Fruit fly (Drosophila melanogaster) whole organism, wandering third instar larva: ENCODE data around the gene PolrMT.

Experiments used
- CrebA ChIP-seq: fragments of 200-800 bp; sonication (Bioruptor generic); optimal IDR thresholded peaks from 2 replicates; lab custom pipeline; 2016; ENCODE audit warnings: missing biosample characterization, mild to moderate bottlenecking, missing genetic modification characterization, borderline replicate concordance
- Myc ChIP-seq: fragments of >200 bp; optimal IDR thresholded peaks from 2 replicates; lab custom pipeline; 2017
- Vsx2 ChIP-seq: fragments of 200-300, 225-300 bp; sonication (Bioruptor generic); optimal IDR thresholded peaks from 2 replicates; lab custom pipeline; 2018; ENCODE audit warnings: missing biosample characterization, missing genetic modification characterization; ENCODE audit not compliant: partially characterized antibody
- lola ChIP-seq: fragments of >200 bp; optimal IDR thresholded peaks from 2 replicates; lab custom pipeline; 2017; ENCODE audit warnings: missing biosample characterization, missing genetic modification characterization
- woc ChIP-seq: sonication (Bioruptor generic); optimal IDR thresholded peaks from 2 replicates; lab custom pipeline; 2016; ENCODE audit warnings: missing biosample characterization, mild to moderate bottlenecking, missing genetic modification characterization

- TF ChIP-seq Myc (lab: Kevin White, UChicago) (no peak), lola (GFP tag; lab: Kevin White, UChicago) (no peak), woc (GFP tag; lab: Kevin White, UChicago) (no peak), CrebA (GFP tag; lab: Kevin White, UChicago) (no peak), Vsx2 (GFP tag; lab: Kevin White, UChicago) (no peak)
These were observed 20.3 kb upstream of the PolrMT start for dm6 chr2L:1128344-1128931.
